Fruit fly (Drosophila melanogaster) whole organism, pupa: ENCODE results near the gene lic.

Experiments used
- CG10348 ChIP-seq: fragments of 200-800 bp; sonication (Bioruptor generic); IDR thresholded peaks from 2 replicates; pipeline ENCODE4 v1.3.6; 2022; ENCODE audit warnings: missing biosample characterization, missing genetic modification characterization
- CG13204 ChIP-seq: fragments of 200-800 bp; sonication (Bioruptor generic); optimal IDR thresholded peaks from 2 replicates; lab custom pipeline; 2018; ENCODE audit warnings: missing biosample characterization, mild to moderate bottlenecking, missing genetic modification characterization, moderate library complexity
- CG14655 ChIP-seq: fragments of 200-800 bp; sonication (Bioruptor generic); optimal IDR thresholded peaks from 3 replicates; lab custom pipeline; 2017; ENCODE audit warnings: mild to moderate bottlenecking, missing biosample characterization, missing genetic modification reagents, missing genetic modification characterization
- CG8159 ChIP-seq: fragments of 200-800 bp; sonication (Bioruptor generic); optimal IDR thresholded peaks from 3 replicates; lab custom pipeline; 2018; ENCODE audit warnings: missing biosample characterization, mild to moderate bottlenecking, missing genetic modification characterization, moderate library complexity
- CG8301 ChIP-seq: fragments of 200-800 bp; sonication (Bioruptor generic); optimal IDR thresholded peaks from 2 replicates; lab custom pipeline; 2018; ENCODE audit warnings: missing biosample characterization, mild to moderate bottlenecking, missing genetic modification characterization
- D1 ChIP-seq: fragments of 200-800 bp; sonication (Bioruptor generic); optimal IDR thresholded peaks from 2 replicates; lab custom pipeline; 2018; ENCODE audit warnings: missing biosample characterization, mild to moderate bottlenecking, missing genetic modification characterization, moderate library complexity
- EcR ChIP-seq: fragments of 200-800 bp; sonication (Bioruptor generic); optimal IDR thresholded peaks from 3 replicates; lab custom pipeline; 2019; ENCODE audit warnings: missing biosample characterization, missing genetic modification characterization, mild to moderate bottlenecking, moderate library complexity, missing genetic modification reagents
- Pif1B ChIP-seq: fragments of 200-800 bp; sonication (Bioruptor generic); optimal IDR thresholded peaks from 3 replicates; lab custom pipeline; 2016; ENCODE audit warnings: missing biosample characterization, missing genetic modification characterization
- Snoo ChIP-seq: fragments of 200-800 bp; sonication (Bioruptor generic); optimal IDR thresholded peaks from 3 replicates; lab custom pipeline; 2017; ENCODE audit warnings: missing biosample characterization, mild to moderate bottlenecking, missing genetic modification characterization, inconsistent platforms
- fd96Ca ChIP-seq: fragments of 200-800 bp; sonication (Bioruptor generic); IDR thresholded peaks from 3 replicates; pipeline ENCODE4 v1.3.6; 2022; ENCODE audit warnings: missing biosample characterization, missing genetic modification characterization
- gl ChIP-seq: fragments of 200-800 bp; sonication (Bioruptor generic); optimal IDR thresholded peaks from 2 replicates; lab custom pipeline; 2018; ENCODE audit warnings: missing biosample characterization, mild to moderate bottlenecking, missing genetic modification characterization
- rn ChIP-seq: fragments of 200-800 bp; sonication (Bioruptor generic); IDR thresholded peaks from 2 replicates; pipeline ENCODE4 v1.3.6; 2022; ENCODE audit warnings: missing biosample characterization, missing genetic modification characterization

DNA sequence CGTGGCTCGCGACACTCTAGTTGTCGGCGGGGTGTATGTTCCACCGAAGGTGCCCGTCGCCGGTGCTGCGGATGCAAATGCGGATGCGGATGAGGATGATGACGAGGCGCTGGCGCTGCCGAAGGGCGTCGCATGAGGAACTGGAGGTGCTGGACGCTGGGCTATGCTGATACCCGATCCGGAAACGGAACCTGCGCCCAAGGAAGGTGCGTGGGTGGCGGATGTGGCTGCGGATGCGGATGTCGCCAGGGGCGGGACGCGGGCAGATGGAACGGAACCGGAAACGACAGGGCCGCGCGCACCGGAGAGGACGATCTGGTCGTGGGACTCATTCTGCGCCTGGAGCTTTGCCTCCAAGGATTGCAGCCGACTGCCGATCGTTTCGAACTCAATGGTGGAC, 1.6 kb upstream of the lic start:
- TF ChIP-seq EcR (no peak), gl (no peak), CG10348 (GFP tag; lab: Robert Waterston, UW) (no peak), CG13204 (GFP tag; lab: Kevin White, UChicago) (no peak), Pif1B (GFP tag; lab: Kevin White, UChicago) (no peak), Snoo (tag; lab: Kevin White, UChicago) (no peak), rn (GFP tag; lab: Robert Waterston, UW) (no peak), CG8301 (tag; lab: Kevin White, UChicago) (no peak), CG14655 (GFP tag; lab: Kevin White, UChicago) (no peak), CG8159 (tag; lab: Kevin White, UChicago) (no peak), fd96Ca (GFP tag; lab: Robert Waterston, UW) (no peak), D1 (tag; lab: Kevin White, UChicago) (no peak)
